Fruit fly (Drosophila melanogaster): ENCODE results near the gene sob.

The sob gene

dm6 chr2L:3534227-3534842, 46.2 kb downstream of the sob start (continued):
- TF ChIP-seq salr (GFP tag; optimal IDR thresholded peaks at IDR 0.05) (peak; percentile 76 to 82), Eip78C (GFP tag) (peak; percentile 98), CG32006 (GFP tag; optimal IDR thresholded peaks at IDR 0.05) (peak; percentile 84), pdm3 (GFP tag; optimal IDR thresholded peaks at IDR 0.05) (peak; percentile 94), net (GFP tag; optimal IDR thresholded peaks at IDR 0.05) (peak; percentile 86), dac (GFP tag; optimal IDR thresholded peaks at IDR 0.05) (peak; percentile 1), CG16779 (tag; optimal IDR thresholded peaks at IDR 0.05) (peak; percentile 59), lz (GFP tag; optimal IDR thresholded peaks at IDR 0.05) (peak; percentile 93), Ets96B (tag; optimal IDR thresholded peaks at IDR 0.05) (peak; percentile 88), Blimp-1 (GFP tag; optimal IDR thresholded peaks at IDR 0.05) (peak; percentile 76), Ets21C (GFP tag; optimal IDR thresholded peaks at IDR 0.05) (peak; percentile 90), CG8319 (GFP tag; optimal IDR thresholded peaks at IDR 0.05) (peak; percentile 86), CG4318 (GFP tag; optimal IDR thresholded peaks at IDR 0.05) (peak; percentile 67), Lpt (GFP tag; optimal IDR thresholded peaks at IDR 0.05) (peak; percentile 71), Sox14 (GFP tag; optimal IDR thresholded peaks at IDR 0.05) (peak; percentile 95), vri (GFP tag; optimal IDR thresholded peaks at IDR 0.05) (no peak), svp (GFP tag) (peak; percentile 96), Smox (GFP tag; optimal IDR thresholded peaks at IDR 0.05) (peak; percentile 91), Met (GFP tag; optimal IDR thresholded peaks at IDR 0.05) (peak; percentile 93), Eip75B (GFP tag; optimal IDR thresholded peaks at IDR 0.05) (peak; percentile 92), CG6808 (GFP tag; optimal IDR thresholded peaks at IDR 0.05) (peak; percentile 80), OdsH (GFP tag; optimal IDR thresholded peaks at IDR 0.05) (peak; percentile 91), CG3919 (GFP tag; optimal IDR thresholded peaks at IDR 0.05) (peak; percentile 94)

dm6 chr2L:3532973-3533525, 47.5 kb downstream of the sob start:
- TF ChIP-seq CG8632 (GFP tag; optimal IDR thresholded peaks at IDR 0.05) (no peak), Sox14 (GFP tag; optimal IDR thresholded peaks at IDR 0.05) (peak; percentile 66), achi (GFP tag; optimal IDR thresholded peaks at IDR 0.05) (peak; percentile 27), spab (GFP tag; optimal IDR thresholded peaks at IDR 0.05) (peak; percentile 11), CG3032 (tag; optimal IDR thresholded peaks at IDR 0.05) (peak; percentile 19), acj6 (GFP tag; optimal IDR thresholded peaks at IDR 0.05) (peak; percentile 37), dac (GFP tag; optimal IDR thresholded peaks at IDR 0.05) (no peak), CG6854 (GFP tag; optimal IDR thresholded peaks at IDR 0.05) (no peak), Blimp-1 (GFP tag; optimal IDR thresholded peaks at IDR 0.05) (no peak), Hr39 (GFP tag; optimal IDR thresholded peaks at IDR 0.05) (peak; percentile 54), CG32006 (GFP tag; optimal IDR thresholded peaks at IDR 0.05) (peak; percentile 44), Smox (GFP tag; optimal IDR thresholded peaks at IDR 0.05) (peak; percentile 6), OdsH (GFP tag; optimal IDR thresholded peaks at IDR 0.05) (peak; percentile 20), CG4318 (GFP tag; optimal IDR thresholded peaks at IDR 0.05) (no peak), CG34406 (GFP tag; optimal IDR thresholded peaks at IDR 0.05) (peak; percentile 38), Sox15 (GFP tag; optimal IDR thresholded peaks at IDR 0.05) (peak; percentile 2), cyc (GFP tag; optimal IDR thresholded peaks at IDR 0.05) (peak; percentile 3), CG8319 (GFP tag; optimal IDR thresholded peaks at IDR 0.05) (peak; percentile 14), pdm3 (GFP tag; optimal IDR thresholded peaks at IDR 0.05) (no peak), Ets96B (tag; optimal IDR thresholded peaks at IDR 0.05) (peak; percentile 31), CG10631 (GFP tag; optimal IDR thresholded peaks at IDR 0.05) (peak; percentile 16), svp (GFP tag) (no peak), lz (GFP tag; optimal IDR thresholded peaks at IDR 0.05) (peak; percentile 37), fd85E (GFP tag; optimal IDR thresholded peaks at IDR 0.05) (no peak), Sox102F (GFP tag; optimal IDR thresholded peaks at IDR 0.05) (peak; percentile 13), net (GFP tag; optimal IDR thresholded peaks at IDR 0.05) (peak; percentile 6), salr (GFP tag; optimal IDR thresholded peaks at IDR 0.05) (no peak), ss (GFP tag; optimal IDR thresholded peaks at IDR 0.05) (no peak), Hr38 (GFP tag; optimal IDR thresholded peaks at IDR 0.05) (no peak), CG6792 (GFP tag; optimal IDR thresholded peaks at IDR 0.05) (peak; percentile 24), topi (GFP tag; optimal IDR thresholded peaks at IDR 0.05) (peak; percentile 27), Hr4 (GFP tag; optimal IDR thresholded peaks at IDR 0.05) (peak; percentile 30), CG10669 (GFP tag; optimal IDR thresholded peaks at IDR 0.05) (peak; percentile 14), CG11902 (GFP tag; optimal IDR thresholded peaks at IDR 0.05) (peak; percentile 18), CG3919 (GFP tag; optimal IDR thresholded peaks at IDR 0.05) (peak; percentile 64), CG6808 (GFP tag; optimal IDR thresholded peaks at IDR 0.05) (peak; percentile 36), CG6163 (GFP tag; IDR thresholded peaks at IDR 0.05) (peak; percentile 57; the same call in 1 of the 3 replicates), CG8119 (GFP tag; IDR thresholded peaks at IDR 0.05) (no peak), dsx (GFP tag; optimal IDR thresholded peaks at IDR 0.05; ENCODE audit: poor library complexity, severe bottlenecking) (no peak), Ets21C (GFP tag; optimal IDR thresholded peaks at IDR 0.05) (no peak)
